Worm (Caenorhabditis elegans) whole organism, L4 larva: Measurements from ENCODE around the gene unc-31.

Source experiments
- D1046.2 ChIP-seq: fragments of 200-800 bp; sonication (Bioruptor generic); IDR thresholded peaks from 2 replicates; pipeline ENCODE4 v1.3.6; 2022; ENCODE audit warnings: missing genetic modification characterization, missing compliant biosample characterization
- F37D6.2 ChIP-seq: sonication (generic microtip); optimal IDR thresholded peaks from 2 replicates; lab custom pipeline; 2016; ENCODE audit warnings: mild to moderate bottlenecking, missing genetic modification characterization, missing compliant biosample characterization
- F49E8.2 ChIP-seq: sonication (generic microtip); optimal IDR thresholded peaks from 2 replicates; lab custom pipeline; 2016; ENCODE audit warnings: missing compliant biosample characterization, mild to moderate bottlenecking, missing genetic modification characterization, borderline replicate concordance
- Y48G9A.11 ChIP-seq: fragments of 200-800 bp; sonication (Bioruptor generic); IDR thresholded peaks from 2 replicates; pipeline ENCODE4 v1.3.6; 2022; ENCODE audit warnings: missing genetic modification reagents, missing genetic modification characterization, missing compliant biosample characterization
- Y5F2A.4 ChIP-seq: fragments of 200-800 bp; sonication (Bioruptor generic); optimal IDR thresholded peaks from 2 replicates; lab custom pipeline; 2018; ENCODE audit warnings: mild to moderate bottlenecking, missing genetic modification characterization, missing compliant biosample characterization
- aha-1 ChIP-seq: fragments of 150-350 bp; peaks from one replicate; lab custom pipeline; 2014; ENCODE audit warnings: missing biosample characterization, missing genetic modification characterization
- ama-1 ChIP-seq: fragments of 150-350 bp; optimal IDR thresholded peaks from 2 replicates; lab custom pipeline; 2014; ENCODE audit warnings: inconsistent platforms, mixed read lengths
- arid-1 ChIP-seq: fragments of 200-800 bp; sonication (Bioruptor generic); conservative IDR thresholded peaks from 2 replicates; pipeline ENCODE4 v1.3.6; 2022; ENCODE audit warnings: missing genetic modification reagents, missing genetic modification characterization, missing compliant biosample characterization
- ceh-44 ChIP-seq: fragments of 200-800 bp; sonication (Bioruptor generic); IDR thresholded peaks from 2 replicates; pipeline ENCODE4 v1.3.6; 2022; ENCODE audit warnings: missing genetic modification reagents, missing genetic modification characterization, missing compliant biosample characterization
- ceh-62 ChIP-seq: sonication (generic microtip); optimal IDR thresholded peaks from 2 replicates; lab custom pipeline; 2017; ENCODE audit warnings: missing biosample characterization, missing genetic modification characterization
- ctbp-1 ChIP-seq: fragments of 200-800 bp; sonication (Bioruptor generic); IDR thresholded peaks from 2 replicates; pipeline ENCODE4 v1.3.6; 2022; ENCODE audit warnings: missing genetic modification reagents, missing genetic modification characterization, missing compliant biosample characterization
- daf-16 ChIP-seq, 3 experiments: sonication (generic microtip); optimal IDR thresholded peaks; 2 replicates each; lab custom pipeline; 2016 to 2017; ENCODE audit warnings: missing genetic modification characterization in 3 of 3, missing genetic modification reagents in 3 of 3, mild to moderate bottlenecking in 2 of 3, missing compliant biosample characterization in 2 of 3, missing biosample characterization in 1 of 3, moderate library complexity in 1 of 3
- daf-8 ChIP-seq: fragments of 200-800 bp; sonication (Bioruptor generic); IDR thresholded peaks from 2 replicates; pipeline ENCODE4 v1.3.6; 2022; ENCODE audit warnings: missing genetic modification characterization, missing compliant biosample characterization
- dmd-9 ChIP-seq: fragments of 200-800 bp; sonication (Bioruptor generic); IDR thresholded peaks from 2 replicates; pipeline ENCODE4 v1.3.6; 2022; ENCODE audit warnings: missing genetic modification reagents, missing genetic modification characterization, missing compliant biosample characterization
- egl-43 ChIP-seq: fragments of 200-800 bp; sonication (Bioruptor generic); IDR thresholded peaks from 2 replicates; pipeline ENCODE4 v1.3.6; 2022; ENCODE audit warnings: missing genetic modification reagents, missing genetic modification characterization, missing compliant biosample characterization
- fos-1 ChIP-seq: fragments of 150-350 bp; optimal IDR thresholded peaks from 2 replicates; lab custom pipeline; 2014; ENCODE audit warnings: missing biosample characterization, missing genetic modification characterization
- jun-1 ChIP-seq: fragments of 150-350 bp; optimal IDR thresholded peaks from 2 replicates; lab custom pipeline; 2014; ENCODE audit warnings: missing biosample characterization, missing genetic modification reagents, missing genetic modification characterization
- lim-7 ChIP-seq: fragments of 200-800 bp; sonication (Bioruptor generic); IDR thresholded peaks from 2 replicates; pipeline ENCODE4 v1.3.6; 2022; ENCODE audit warnings: missing genetic modification characterization, missing compliant biosample characterization
- lin-1 ChIP-seq: fragments of 200-800 bp; sonication (Bioruptor generic); IDR thresholded peaks from 2 replicates; pipeline ENCODE4 v1.3.6; 2022; ENCODE audit warnings: missing genetic modification reagents, missing genetic modification characterization, missing compliant biosample characterization
- lin-15B ChIP-seq: fragments of 150-350 bp; sonication (generic microtip); optimal IDR thresholded peaks from 3 replicates; lab custom pipeline; 2014; ENCODE audit warnings: missing biosample characterization, missing genetic modification characterization
- lin-38 ChIP-seq: fragments of 200-800 bp; sonication (Bioruptor generic); IDR thresholded peaks from 2 replicates; pipeline ENCODE4 v1.3.6; 2022; ENCODE audit warnings: missing genetic modification reagents, missing genetic modification characterization, missing compliant biosample characterization
- lir-3 ChIP-seq: sonication (generic microtip); optimal IDR thresholded peaks from 2 replicates; lab custom pipeline; 2016; ENCODE audit warnings: mild to moderate bottlenecking, missing genetic modification characterization, missing compliant biosample characterization
- lsy-2 ChIP-seq, 2 experiments: fragments of 150-350 bp in 1 of 2; sonication (generic microtip) in 1 of 2; optimal IDR thresholded peaks; 2 replicates each; lab custom pipeline; 2014 to 2017; ENCODE audit warnings: missing biosample characterization in 2 of 2, missing genetic modification characterization in 2 of 2
- madf-5 ChIP-seq, 2 experiments: fragments of 200-800 bp; sonication (Bioruptor generic); IDR thresholded peaks; 2 replicates each; pipeline ENCODE4 v1.3.6; 2022; ENCODE audit warnings: missing compliant biosample characterization in 2 of 2, missing genetic modification characterization in 2 of 2
- mdt-29 ChIP-seq: fragments of 200-800 bp; sonication (Bioruptor generic); IDR thresholded peaks from 2 replicates; pipeline ENCODE4 v1.3.6; 2022; ENCODE audit warnings: missing genetic modification reagents, missing genetic modification characterization, missing compliant biosample characterization
- mep-1 ChIP-seq: fragments of 150-350 bp; sonication (generic microtip); optimal IDR thresholded peaks from 3 replicates; lab custom pipeline; 2014; ENCODE audit warnings: missing biosample characterization, missing genetic modification characterization
- mes-2 ChIP-seq: sonication (generic microtip); optimal IDR thresholded peaks from 2 replicates; lab custom pipeline; 2016; ENCODE audit warnings: missing genotype, mild to moderate bottlenecking, missing genetic modification characterization, missing compliant biosample characterization; ENCODE audit not compliant: poor library complexity, severe bottlenecking
- nhr-102 ChIP-seq: sonication (generic microtip); optimal IDR thresholded peaks from 2 replicates; lab custom pipeline; 2016; ENCODE audit warnings: mild to moderate bottlenecking, missing genetic modification characterization, moderate library complexity, missing compliant biosample characterization
- nhr-11 ChIP-seq: fragments of 150-350 bp; optimal IDR thresholded peaks from 2 replicates; lab custom pipeline; 2014; ENCODE audit warnings: missing biosample characterization, missing genetic modification characterization
- nhr-28 ChIP-seq: fragments of 150-350 bp; optimal IDR thresholded peaks from 2 replicates; lab custom pipeline; 2014; ENCODE audit warnings: missing biosample characterization, missing genetic modification characterization
- nhr-41 ChIP-seq: fragments of 200-800 bp; sonication (Bioruptor generic); IDR thresholded peaks from 2 replicates; pipeline ENCODE4 v1.3.6; 2022; ENCODE audit warnings: missing genetic modification reagents, missing genetic modification characterization, missing compliant biosample characterization
- nhr-76 ChIP-seq: fragments of 150-350 bp; optimal IDR thresholded peaks from 2 replicates; lab custom pipeline; 2014; ENCODE audit warnings: missing biosample characterization, missing genetic modification characterization
- rbr-2 ChIP-seq: sonication (generic microtip); optimal IDR thresholded peaks from 2 replicates; lab custom pipeline; 2016; ENCODE audit warnings: missing genotype, missing genetic modification characterization, missing compliant biosample characterization
- set-16 ChIP-seq: fragments of 200-800 bp; sonication (Bioruptor generic); IDR thresholded peaks from 2 replicates; pipeline ENCODE4 v1.3.6; 2022; ENCODE audit warnings: missing genetic modification reagents, missing genetic modification characterization, missing compliant biosample characterization
- snpc-1.2 ChIP-seq: fragments of 200-800 bp; sonication (Bioruptor generic); IDR thresholded peaks from 2 replicates; pipeline ENCODE4 v1.3.6; 2022; ENCODE audit warnings: missing genetic modification reagents, missing genetic modification characterization, missing compliant biosample characterization
- spr-1 ChIP-seq: sonication (generic microtip); optimal IDR thresholded peaks from 2 replicates; lab custom pipeline; 2016; ENCODE audit warnings: mild to moderate bottlenecking, missing genetic modification characterization, missing compliant biosample characterization
- spr-3 ChIP-seq: fragments of 200-800 bp; sonication (Bioruptor generic); optimal IDR thresholded peaks from 2 replicates; lab custom pipeline; 2018; ENCODE audit warnings: mild to moderate bottlenecking, missing genetic modification characterization, missing compliant biosample characterization
- tra-1 ChIP-seq: fragments of 200-800 bp; sonication (Bioruptor generic); IDR thresholded peaks from 2 replicates; pipeline ENCODE4 v1.3.6; 2022; ENCODE audit warnings: missing genetic modification reagents, missing genetic modification characterization, missing compliant biosample characterization
- unc-130 ChIP-seq: sonication (generic microtip); optimal IDR thresholded peaks from 2 replicates; lab custom pipeline; 2016; ENCODE audit warnings: missing genetic modification reagents, missing genetic modification characterization, missing compliant biosample characterization
- unc-39 ChIP-seq: sonication (generic microtip); optimal IDR thresholded peaks from 2 replicates; lab custom pipeline; 2017; ENCODE audit warnings: missing biosample characterization, missing genetic modification characterization
- unc-62 ChIP-seq, 3 experiments: fragments of 150-350 bp in 1 of 3; sonication (generic microtip); optimal IDR thresholded peaks in 2 of 3; peaks in 1 of 3; 1 replicate in 1 of 3; 2 replicates in 2 of 3; lab custom pipeline; 2014 to 2017; ENCODE audit warnings: missing biosample characterization in 3 of 3, missing genetic modification characterization in 3 of 3, missing genetic modification reagents in 3 of 3, missing genotype in 1 of 3
- vab-7 ChIP-seq: fragments of 200-800 bp; sonication (Bioruptor generic); IDR thresholded peaks from 2 replicates; pipeline ENCODE4 v1.3.6; 2022; ENCODE audit warnings: missing genetic modification reagents, missing genetic modification characterization, missing compliant biosample characterization

Gene unc-31

DNA sequence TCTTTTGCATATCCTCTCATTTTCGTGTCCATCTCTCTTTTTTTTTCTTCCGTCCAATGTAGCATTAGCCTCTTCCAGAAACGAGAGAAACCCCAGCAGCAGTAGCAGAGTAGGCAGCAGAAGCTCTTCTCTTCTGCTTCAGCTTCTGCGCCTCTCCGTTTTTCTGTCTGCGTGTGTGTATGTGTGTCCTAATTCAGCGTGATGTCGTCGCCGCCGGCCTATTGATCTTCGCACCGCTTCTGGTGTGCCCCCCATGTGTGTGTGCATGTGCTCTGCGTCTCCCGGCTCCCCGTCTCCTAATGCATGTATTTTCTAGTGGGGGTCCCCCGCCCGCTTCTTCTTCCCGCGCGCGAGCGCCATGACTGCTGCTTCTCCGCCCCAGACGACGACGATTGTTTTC is 2.3 kb upstream of the unc-31 start (continued):
- TF ChIP-seq spr-3 (GFP tag; lab: Kevin White, UChicago), result no peak
- no peak for TF ChIP-seq ama-1
- no peak for TF ChIP-seq madf-5 (GFP tag; IDR thresholded peaks at IDR 0.05; lab: Robert Waterston, UW)
- peak; percentile 72 for TF ChIP-seq F37D6.2 (tag; lab: Kevin White, UChicago)
- TF ChIP-seq nhr-28 (tag; lab: Kevin White, UChicago), result no peak
- TF ChIP-seq ceh-62, result no peak
- TF ChIP-seq nhr-76, result no peak
- TF ChIP-seq jun-1 (tag; lab: Kevin White, UChicago), result no peak
- peak; percentile 75 for TF ChIP-seq mep-1 (tag; lab: Kevin White, UChicago)
- TF ChIP-seq lin-15B, result no peak
- 0 out of 2 replicates have a peak, but pooled peaks have one; percentile 16 for TF ChIP-seq tra-1 (GFP tag; lab: Robert Waterston, UW)

DNA sequence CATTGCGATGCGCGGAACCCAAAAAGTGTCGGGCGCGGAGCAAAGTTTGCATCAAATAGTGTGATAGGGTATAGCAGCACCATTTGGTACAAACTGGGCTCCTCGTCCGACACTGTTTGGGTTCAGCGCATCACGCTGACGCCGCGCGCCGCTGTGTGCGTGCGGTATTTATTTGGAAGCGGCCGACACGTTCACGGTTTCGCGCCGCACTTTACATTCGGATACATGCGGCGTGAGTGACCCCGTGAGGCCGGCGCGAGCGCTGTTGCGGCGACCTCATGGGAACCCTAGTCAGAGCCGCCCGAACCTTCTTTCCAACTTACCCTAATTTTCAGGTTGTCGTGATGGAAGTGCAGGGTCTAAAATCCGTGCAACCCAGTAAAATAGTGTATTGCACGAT is 7.3 kb downstream of the unc-31 start:
- TF ChIP-seq egl-43 (GFP tag; lab: Robert Waterston, UW), result 0 out of 2 replicates have a peak, but pooled peaks have one; percentile 18
- 0 out of 2 replicates have a peak, but pooled peaks have one; percentile 42 for TF ChIP-seq snpc-1.2 (GFP tag; lab: Robert Waterston, UW)
- TF ChIP-seq rbr-2 (tag; lab: Kevin White, UChicago), result no peak
- peak; percentile 58; the same call in 1 of the 2 replicates for TF ChIP-seq D1046.2 (GFP tag; lab: Robert Waterston, UW)
- TF ChIP-seq lsy-2 (tag; optimal IDR thresholded peaks at IDR 0.05; lab: Kevin White, UChicago), result no peak
- TF ChIP-seq daf-16 (GFP tag; optimal IDR thresholded peaks at IDR 0.05; lab: Kevin White, UChicago), result no peak
- TF ChIP-seq daf-16 (tag; optimal IDR thresholded peaks at IDR 0.05; lab: Kevin White, UChicago), result no peak
- no peak for TF ChIP-seq nhr-41 (GFP tag; lab: Robert Waterston, UW)
- peak; percentile 85 for TF ChIP-seq set-16 (GFP tag; lab: Robert Waterston, UW)
- no peak for TF ChIP-seq ctbp-1 (GFP tag; lab: Robert Waterston, UW)
- no peak for TF ChIP-seq lin-1 (GFP tag; lab: Robert Waterston, UW)
- TF ChIP-seq fos-1 (tag; lab: Kevin White, UChicago), result no peak
- no peak for TF ChIP-seq spr-1

DNA sequence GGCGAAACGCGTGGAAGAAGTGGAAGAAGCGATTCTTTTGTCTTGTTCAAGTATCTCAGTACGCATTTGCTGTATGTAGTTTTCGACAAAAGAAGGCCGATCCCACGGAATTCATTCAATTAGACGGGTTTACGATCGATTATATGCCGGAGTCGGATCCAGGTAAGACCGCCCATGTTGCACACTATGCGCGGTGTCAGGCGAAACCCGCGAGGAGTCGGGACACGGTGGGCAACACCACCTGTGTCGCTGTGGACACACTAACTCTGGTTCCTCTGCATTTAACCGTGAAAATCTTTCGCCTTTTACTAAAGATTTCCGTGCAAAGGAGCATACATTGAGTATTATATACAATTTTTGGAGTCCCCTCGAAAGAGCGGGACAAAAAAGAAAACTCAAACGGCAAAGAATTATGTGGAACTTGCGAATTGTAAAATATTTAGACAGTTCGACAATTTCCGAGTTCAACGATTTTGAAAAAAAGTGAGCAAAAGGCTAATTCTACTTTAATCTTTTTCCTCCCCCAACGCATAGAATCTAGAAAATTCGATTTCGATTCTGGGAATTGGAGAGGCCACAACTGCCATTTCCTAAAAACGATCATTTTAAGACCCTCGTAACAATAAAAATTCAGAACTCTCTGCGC is 8.3 kb downstream of the unc-31 start:
- TF ChIP-seq nhr-102 (tag; lab: Kevin White, UChicago) (no peak), unc-62 (GFP tag; optimal IDR thresholded peaks at IDR 0.05 in 1 of 2; lab: Kevin White, UChicago) (peak in 1 of 2 experiments; percentile 54), unc-62 (tag; optimal IDR thresholded peaks at IDR 0.05; lab: Kevin White, UChicago) (no peak), unc-130 (GFP tag; lab: Kevin White, UChicago) (peak; percentile 39), arid-1 (GFP tag; lab: Robert Waterston, UW) (peak; percentile 60; the same call in 1 of the 2 replicates), dmd-9 (GFP tag; lab: Robert Waterston, UW) (0 out of 2 replicates have a peak, but pooled peaks have one; percentile 25), aha-1 (tag; lab: Kevin White, UChicago) (peak; percentile 39), daf-8 (no peak), F49E8.2 (tag; lab: Kevin White, UChicago) (peak; percentile 83), spr-3 (GFP tag; lab: Kevin White, UChicago) (no peak), lir-3 (tag; lab: Kevin White, UChicago) (no peak), mdt-29 (0 out of 2 replicates have a peak, but pooled peaks have one; percentile 29), lim-7 (GFP tag; lab: Robert Waterston, UW) (0 out of 2 replicates have a peak, but pooled peaks have one; percentile 49), lin-15B (no peak), nhr-28 (tag; lab: Kevin White, UChicago) (no peak), lin-38 (GFP tag; lab: Robert Waterston, UW) (peak; percentile 15; the same call in 1 of the 2 replicates), spr-1 (no peak), mes-2 (tag; lab: Kevin White, UChicago) (no peak), Y48G9A.11 (GFP tag; lab: Robert Waterston, UW) (peak; percentile 74), ctbp-1 (GFP tag; lab: Robert Waterston, UW) (no peak), snpc-1.2 (GFP tag; lab: Robert Waterston, UW) (peak; percentile 95), unc-39 (tag; lab: Kevin White, UChicago) (no peak), Y5F2A.4 (GFP tag; lab: Kevin White, UChicago) (no peak), daf-16 (GFP tag; optimal IDR thresholded peaks at IDR 0.05; lab: Kevin White, UChicago) (no peak), daf-16 (tag; optimal IDR thresholded peaks at IDR 0.05; lab: Kevin White, UChicago) (no peak), vab-7 (GFP tag; lab: Robert Waterston, UW) (no peak), ceh-44 (GFP tag; lab: Robert Waterston, UW) (peak; percentile 82), nhr-11 (tag; lab: Kevin White, UChicago) (no peak)
